Worm (Caenorhabditis elegans): Measurements from ENCODE around the gene mop-25.2.

- TF ChIP-seq zim-3 (tag; optimal IDR thresholded peaks at IDR 0.05) = no peak
- no peak for TF ChIP-seq Y95B8A.8 (GFP tag; IDR thresholded peaks at IDR 0.05)
- TF ChIP-seq ama-1 (optimal IDR thresholded peaks at IDR 0.05) = no peak
- TF ChIP-seq ama-1 (GFP tag; optimal IDR thresholded peaks at IDR 0.05) = no peak
- TF ChIP-seq madf-8 (GFP tag; conservative IDR thresholded peaks at IDR 0.05) = no peak
- no peak for TF ChIP-seq hsf-1 (GFP tag; IDR thresholded peaks at IDR 0.05)
- TF ChIP-seq D2030.7 (GFP tag; IDR thresholded peaks at IDR 0.05) = no peak
- no peak for TF ChIP-seq ztf-6 (GFP tag; IDR thresholded peaks at IDR 0.05)
- TF ChIP-seq snpc-4 (GFP tag; optimal IDR thresholded peaks at IDR 0.05) = no peak
- no peak for TF ChIP-seq snpc-4 (tag; optimal IDR thresholded peaks at IDR 0.05)
- TF ChIP-seq snpc-1.3 (tag; optimal IDR thresholded peaks at IDR 0.05; ENCODE audit: insufficient read depth) = no peak
- TF ChIP-seq K11D2.4 (GFP tag; IDR thresholded peaks at IDR 0.05) = no peak
These were observed 43.1 kb downstream of the mop-25.2 start, which contains the start of gene ZK1320.3 for ce11 chrII:9660379-9660778.
